Fruit fly (Drosophila melanogaster) whole organism, larva: ENCODE measurements around the gene Osbp.
A peak's percentile ranks its signal among the peaks of the same experiment; 100 is the strongest.

Source experiments
- noc ChIP-seq: fragments of 200-800 bp; sonication (Bioruptor generic); optimal IDR thresholded peaks from 3 replicates; lab custom pipeline; 2019; ENCODE audit warnings: missing biosample characterization, mild to moderate bottlenecking, missing genetic modification characterization, moderate library complexity

Gene Osbp

DNA sequence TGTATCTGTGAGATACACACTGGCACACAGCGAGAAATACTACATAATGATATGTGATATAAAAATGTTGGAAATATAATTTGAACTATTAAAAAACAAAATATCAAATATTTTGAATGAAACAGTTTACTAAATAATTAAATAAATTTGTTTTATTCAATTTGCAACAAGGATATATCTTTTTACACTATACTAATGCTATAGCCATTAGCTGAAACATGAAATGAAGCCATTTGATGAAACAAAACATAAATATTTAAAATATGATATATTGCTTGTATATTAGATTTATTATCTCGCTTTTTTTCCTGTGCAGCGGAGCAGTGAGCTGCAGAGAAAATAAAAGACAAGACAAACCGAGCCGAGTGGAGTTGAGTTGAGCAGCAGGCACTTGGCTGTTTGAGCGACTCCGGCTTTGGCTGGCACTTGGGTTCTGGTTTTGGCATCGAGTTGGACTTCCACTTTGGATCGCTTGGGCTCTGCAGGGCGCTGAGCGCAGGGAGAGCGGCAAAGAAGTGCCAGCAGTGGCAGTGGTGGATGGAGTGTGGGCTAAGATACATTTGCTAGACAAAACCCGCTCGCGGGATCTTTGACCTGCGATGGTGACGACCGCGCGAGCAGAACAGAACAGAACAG, 44.6 kb downstream of the Osbp start:
- TF ChIP-seq noc: peak; percentile 91

dm6 chr3R:24890919-24891318, 47.1 kb downstream of the Osbp start:
- TF ChIP-seq noc: peak; percentile 21

DNA sequence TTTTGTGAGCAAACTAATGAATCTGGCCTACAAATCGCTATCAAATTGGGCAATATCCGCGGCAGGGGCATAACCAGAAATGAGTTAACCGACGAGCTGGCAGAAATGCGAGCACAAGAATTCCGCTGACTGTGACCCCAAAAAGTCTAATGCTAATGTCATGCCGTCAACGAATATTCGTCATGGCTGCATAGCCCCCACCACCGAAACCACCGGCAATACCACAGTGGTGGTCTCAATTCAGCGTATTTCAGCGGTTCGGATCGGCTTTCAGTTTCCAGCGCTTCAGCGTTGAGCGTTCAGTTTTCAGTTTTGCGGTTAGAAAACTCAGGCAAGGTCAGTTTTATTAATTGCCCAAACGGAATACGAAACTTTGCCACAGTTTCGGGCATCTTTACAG, 47.8 kb downstream of the Osbp start:
- no peak for TF ChIP-seq noc

DNA sequence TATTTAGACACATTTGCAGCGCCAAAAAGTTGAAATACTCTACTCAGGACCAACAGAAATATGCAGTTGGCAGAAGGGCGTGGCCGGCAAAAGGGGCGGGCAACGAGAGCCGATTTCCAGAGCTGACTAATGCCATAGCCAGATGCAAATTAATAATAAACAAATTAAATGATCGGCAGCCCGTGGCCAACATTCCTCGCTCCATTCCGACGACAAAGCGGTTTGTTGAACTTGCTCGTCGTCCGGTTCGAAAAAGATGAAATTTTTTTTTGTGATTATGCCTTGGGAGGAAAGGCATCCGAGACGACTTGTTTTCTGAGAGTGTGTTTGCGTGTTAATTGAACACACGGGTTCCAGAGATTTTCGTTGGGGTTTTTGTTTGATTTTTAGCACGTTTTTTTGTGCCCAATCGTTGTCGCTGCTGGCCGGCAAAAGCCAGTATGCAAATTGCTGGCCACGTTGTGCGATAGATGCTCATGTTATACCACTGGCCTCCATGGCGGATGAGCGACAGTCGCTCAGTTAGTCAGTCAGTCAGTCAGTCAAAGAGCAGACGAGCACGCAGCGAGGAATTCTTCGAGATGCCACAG, 48.6 kb downstream of the Osbp start:
- TF ChIP-seq noc: no peak

DNA sequence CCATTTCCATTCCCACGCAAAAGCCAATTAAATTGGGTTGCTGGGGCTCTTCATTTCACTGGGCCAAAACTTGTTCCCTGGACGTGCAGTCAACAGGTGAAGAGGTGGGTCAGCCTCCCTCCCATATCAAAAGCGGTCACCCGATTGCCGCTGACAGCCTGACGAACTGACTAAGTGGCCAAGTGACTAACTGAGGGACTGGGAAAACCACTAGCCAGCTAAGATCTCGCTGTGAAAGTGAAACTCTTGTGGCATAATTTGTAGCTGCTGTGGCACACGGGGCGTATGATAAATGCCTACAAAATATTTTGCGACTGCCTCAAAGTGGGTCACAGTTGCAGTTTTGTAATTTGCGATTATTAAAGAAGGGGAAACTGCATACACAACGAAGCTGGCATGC, 49.6 kb downstream of the Osbp start:
- TF ChIP-seq noc: no peak

dm6 chr3R:24886470-24886869, 51.6 kb downstream of the Osbp start:
- no peak for TF ChIP-seq noc
